Worm (Caenorhabditis elegans): ENCODE data around the gene skpt-1.

DNA sequence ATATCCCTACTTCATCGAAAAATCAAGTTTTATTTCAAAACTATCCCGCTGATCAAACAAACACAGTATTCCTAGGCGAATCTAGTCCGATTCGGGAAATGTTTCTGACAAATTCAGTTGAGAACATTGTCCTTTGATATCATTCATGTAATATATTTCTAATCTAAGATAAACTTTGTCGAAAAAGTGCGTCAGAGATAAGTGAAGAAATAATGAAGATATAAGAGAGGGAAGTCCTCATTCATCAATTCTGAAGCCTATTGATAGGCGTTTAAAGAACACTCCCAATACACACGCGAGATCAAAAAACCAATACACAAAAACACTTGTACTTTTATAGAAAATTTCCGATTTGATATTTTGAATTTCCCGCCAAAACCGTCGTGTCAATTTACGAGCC, 16.7 kb upstream of the skpt-1 start:
- TF ChIP-seq flt-1 (GFP tag; IDR thresholded peaks at IDR 0.05) (no peak), tra-4 (tag; optimal IDR thresholded peaks at IDR 0.05) (no peak), sea-1 (GFP tag; conservative IDR thresholded peaks at IDR 0.05) (no peak), ama-1 (optimal IDR thresholded peaks at IDR 0.05) (no peak), ceh-36 (tag; optimal IDR thresholded peaks at IDR 0.05) (no peak), scrt-1 (GFP tag; IDR thresholded peaks at IDR 0.05) (no peak), F13C5.2 (tag; optimal IDR thresholded peaks at IDR 0.05) (no peak)

All from whole organism, early embryonic.